Fruit fly (Drosophila melanogaster): Measurements from ENCODE around the gene CG2246.

dm6 chr3R:30617457-30617856, 16.2 kb upstream of the CG2246 start:
- TF ChIP-seq CTCF (optimal IDR thresholded peaks at IDR 0.05) (no peak), CG8478 (optimal IDR thresholded peaks at IDR 0.05) (no peak)
